Worm (Caenorhabditis elegans) whole organism, L1 larva: ENCODE measurements around the gene srv-7.

Source experiments
- C04F5.9 ChIP-seq: sonication (generic microtip); optimal IDR thresholded peaks from 2 replicates; lab custom pipeline; 2016; ENCODE audit warnings: missing genetic modification characterization, missing compliant biosample characterization
- C34B4.2 ChIP-seq: sonication (generic microtip); optimal IDR thresholded peaks from 2 replicates; lab custom pipeline; 2017; ENCODE audit warnings: mild to moderate bottlenecking, missing genetic modification characterization, missing compliant biosample characterization
- F16B12.6 ChIP-seq: fragments of 150-350 bp; optimal IDR thresholded peaks from 2 replicates; lab custom pipeline; 2014; ENCODE audit warnings: missing biosample characterization, missing genetic modification characterization
- aly-2 ChIP-seq: fragments of 150-350 bp; optimal IDR thresholded peaks from 2 replicates; lab custom pipeline; 2014; ENCODE audit warnings: missing biosample characterization, missing genetic modification characterization
- blmp-1 ChIP-seq: fragments of 150-350 bp; optimal IDR thresholded peaks from 2 replicates; lab custom pipeline; 2014; ENCODE audit warnings: missing biosample characterization, missing genetic modification characterization
- ceh-8 ChIP-seq: fragments of 200-800 bp; sonication (Bioruptor generic); optimal IDR thresholded peaks from 2 replicates; lab custom pipeline; 2018; ENCODE audit warnings: mild to moderate bottlenecking, missing genetic modification characterization, moderate library complexity, missing compliant biosample characterization
- ceh-82 ChIP-seq, 3 experiments: fragments of 150-350 bp in 1 of 3; sonication (generic microtip) in 2 of 3; optimal IDR thresholded peaks; 2 replicates each; lab custom pipeline; 2014 to 2017; ENCODE audit warnings: missing biosample characterization in 3 of 3, missing genetic modification characterization in 3 of 3
- ces-1 ChIP-seq: fragments of 150-350 bp; optimal IDR thresholded peaks from 2 replicates; lab custom pipeline; 2014; ENCODE audit warnings: missing biosample characterization, missing genetic modification reagents, missing genetic modification characterization
- egl-27 ChIP-seq, 2 experiments: fragments of 150-350 bp in 1 of 2; sonication (generic microtip); optimal IDR thresholded peaks; 3 replicates each; lab custom pipeline; 2017 to 2018; ENCODE audit warnings: missing biosample characterization in 2 of 2, missing genetic modification characterization in 2 of 2, missing genetic modification reagents in 2 of 2
- elt-2 ChIP-seq: sonication (generic microtip); optimal IDR thresholded peaks from 2 replicates; lab custom pipeline; 2016; ENCODE audit warnings: missing genetic modification characterization, mild to moderate bottlenecking, inconsistent platforms, missing compliant biosample characterization, missing genetic modification reagents
- elt-3 ChIP-seq, 6 experiments: fragments of 150-350 bp in 1 of 6; sonication (generic microtip); optimal IDR thresholded peaks; 2 replicates each; lab custom pipeline; 2017 to 2018; ENCODE audit warnings: missing biosample characterization in 6 of 6, missing genetic modification characterization in 6 of 6, inconsistent platforms in 1 of 6
- fkh-10 ChIP-seq: sonication (generic microtip); optimal IDR thresholded peaks from 2 replicates; lab custom pipeline; 2017; ENCODE audit warnings: missing biosample characterization, missing genetic modification reagents, missing genetic modification characterization
- fkh-4 ChIP-seq: sonication (generic microtip); optimal IDR thresholded peaks from 2 replicates; lab custom pipeline; 2016; ENCODE audit warnings: missing compliant biosample characterization, missing genetic modification characterization, borderline replicate concordance
- grh-1 ChIP-seq: fragments of 200-800 bp; sonication (Bioruptor generic); IDR thresholded peaks from 2 replicates; pipeline ENCODE4 v1.3.6; 2022; ENCODE audit warnings: missing genetic modification reagents, missing genetic modification characterization, missing compliant biosample characterization
- hlh-4 ChIP-seq: sonication (generic microtip); optimal IDR thresholded peaks from 2 replicates; lab custom pipeline; 2016; ENCODE audit warnings: mild to moderate bottlenecking, missing genetic modification characterization, missing compliant biosample characterization
- hpl-2 ChIP-seq: fragments of 150-350 bp; optimal IDR thresholded peaks from 2 replicates; lab custom pipeline; 2014; ENCODE audit warnings: missing biosample characterization, missing genetic modification reagents, missing genetic modification characterization
- irx-1 ChIP-seq: sonication (generic microtip); optimal IDR thresholded peaks from 2 replicates; lab custom pipeline; 2016; ENCODE audit warnings: missing genetic modification characterization, missing compliant biosample characterization
- isw-1 ChIP-seq: fragments of 200-800 bp; sonication (Bioruptor generic); IDR thresholded peaks from 2 replicates; pipeline ENCODE4 v1.3.6; 2022; ENCODE audit warnings: missing genetic modification characterization, missing compliant biosample characterization
- lin-13 ChIP-seq: fragments of 150-350 bp; optimal IDR thresholded peaks from 2 replicates; lab custom pipeline; 2014; ENCODE audit warnings: missing biosample characterization, missing genetic modification reagents, missing genetic modification characterization
- lin-14 ChIP-seq: fragments of 200-800 bp; sonication (Bioruptor generic); optimal IDR thresholded peaks from 2 replicates; lab custom pipeline; 2018; ENCODE audit warnings: mild to moderate bottlenecking, missing genetic modification characterization, moderate library complexity, missing compliant biosample characterization
- lin-35 ChIP-seq, 2 experiments: fragments of 150-350 bp; optimal IDR thresholded peaks; 2 replicates each; lab custom pipeline; 2014; ENCODE audit warnings: missing biosample characterization in 2 of 2, missing genetic modification characterization in 2 of 2, missing genetic modification reagents in 2 of 2
- lin-39 ChIP-seq: fragments of 150-350 bp; optimal IDR thresholded peaks from 2 replicates; lab custom pipeline; 2014; ENCODE audit warnings: missing biosample characterization, missing genetic modification reagents, missing genetic modification characterization
- lir-3 ChIP-seq: sonication (generic microtip); optimal IDR thresholded peaks from 2 replicates; lab custom pipeline; 2016; ENCODE audit warnings: mild to moderate bottlenecking, missing genetic modification characterization, moderate library complexity, missing compliant biosample characterization; ENCODE audit not compliant: poor library complexity
- lsy-2 ChIP-seq, 2 experiments: fragments of 150-350 bp; optimal IDR thresholded peaks; 2 replicates each; lab custom pipeline; 2014; ENCODE audit warnings: missing biosample characterization in 2 of 2, missing genetic modification characterization in 2 of 2
- mdl-1 ChIP-seq, 2 experiments: fragments of 150-350 bp; optimal IDR thresholded peaks; 2 replicates each; lab custom pipeline; 2014 to 2017; ENCODE audit warnings: missing biosample characterization in 2 of 2, missing genetic modification characterization in 2 of 2, inconsistent platforms in 1 of 2
- mep-1 ChIP-seq: fragments of 150-350 bp; optimal IDR thresholded peaks from 2 replicates; lab custom pipeline; 2014; ENCODE audit warnings: missing biosample characterization, missing genetic modification characterization
- nhr-19 ChIP-seq: fragments of 200-800 bp; sonication (Bioruptor generic); conservative IDR thresholded peaks from 2 replicates; pipeline ENCODE4 v1.3.6; 2022; ENCODE audit warnings: missing genetic modification characterization, missing compliant biosample characterization
- nhr-20 ChIP-seq: sonication (generic microtip); optimal IDR thresholded peaks from 2 replicates; lab custom pipeline; 2016; ENCODE audit warnings: mild to moderate bottlenecking, missing genetic modification characterization, missing compliant biosample characterization
- nhr-28 ChIP-seq: fragments of 150-350 bp; optimal IDR thresholded peaks from 2 replicates; lab custom pipeline; 2014; ENCODE audit warnings: missing biosample characterization, missing genetic modification characterization
- nhr-71 ChIP-seq: sonication (generic microtip); optimal IDR thresholded peaks from 2 replicates; lab custom pipeline; 2016; ENCODE audit warnings: mild to moderate bottlenecking, missing genetic modification characterization, moderate library complexity, missing compliant biosample characterization
- nhr-76 ChIP-seq: sonication (generic microtip); optimal IDR thresholded peaks from 2 replicates; lab custom pipeline; 2017; ENCODE audit warnings: missing biosample characterization, missing genetic modification characterization
- nhr-77 ChIP-seq: fragments of 150-350 bp; optimal IDR thresholded peaks from 2 replicates; lab custom pipeline; 2014; ENCODE audit warnings: missing biosample characterization, missing genetic modification characterization
- nhr-85 ChIP-seq: sonication (generic microtip); peaks from one replicate; lab custom pipeline; 2016; ENCODE audit warnings: missing genetic modification characterization, inconsistent platforms, missing compliant biosample characterization
- nhr-90 ChIP-seq: sonication (generic microtip); optimal IDR thresholded peaks from 2 replicates; lab custom pipeline; 2016; ENCODE audit warnings: mild to moderate bottlenecking, missing genetic modification characterization, missing compliant biosample characterization; ENCODE audit not compliant: poor library complexity
- pax-3 ChIP-seq: fragments of 200-800 bp; sonication (Bioruptor generic); optimal IDR thresholded peaks from 2 replicates; lab custom pipeline; 2018; ENCODE audit warnings: mild to moderate bottlenecking, missing genetic modification characterization, moderate library complexity, missing compliant biosample characterization
- snu-23 ChIP-seq: sonication (generic microtip); optimal IDR thresholded peaks from 2 replicates; lab custom pipeline; 2016; ENCODE audit warnings: missing genetic modification characterization, missing compliant biosample characterization
- sox-4 ChIP-seq: sonication (generic microtip); optimal IDR thresholded peaks from 2 replicates; lab custom pipeline; 2016; ENCODE audit warnings: missing genetic modification characterization, missing compliant biosample characterization
- sptf-1 ChIP-seq: fragments of 150-350 bp; optimal IDR thresholded peaks from 2 replicates; lab custom pipeline; 2014; ENCODE audit warnings: missing biosample characterization, missing genetic modification characterization
- tlp-1 ChIP-seq: fragments of 150-350 bp; optimal IDR thresholded peaks from 2 replicates; lab custom pipeline; 2014; ENCODE audit warnings: missing biosample characterization, missing genetic modification characterization
- unc-130 ChIP-seq: fragments of 150-350 bp; optimal IDR thresholded peaks from 2 replicates; lab custom pipeline; 2017; ENCODE audit warnings: missing biosample characterization, missing genetic modification characterization, inconsistent platforms
- unc-30 ChIP-seq: sonication (generic microtip); optimal IDR thresholded peaks from 2 replicates; lab custom pipeline; 2017; ENCODE audit warnings: missing biosample characterization, missing genetic modification characterization
- unc-62 ChIP-seq: fragments of 150-350 bp; optimal IDR thresholded peaks from 2 replicates; lab custom pipeline; 2014; ENCODE audit warnings: missing biosample characterization, missing genetic modification reagents, missing genetic modification characterization
- unc-86 ChIP-seq: sonication (generic microtip); optimal IDR thresholded peaks from 2 replicates; lab custom pipeline; 2016; ENCODE audit warnings: missing genetic modification characterization, missing compliant biosample characterization
- unc-98 ChIP-seq: fragments of 200-800 bp; sonication (Bioruptor generic); IDR thresholded peaks from 2 replicates; pipeline ENCODE4 v1.3.6; 2022; ENCODE audit warnings: missing genetic modification characterization, missing compliant biosample characterization
- vab-15 ChIP-seq: sonication (generic microtip); optimal IDR thresholded peaks from 2 replicates; lab custom pipeline; 2017; ENCODE audit warnings: missing genotype, mild to moderate bottlenecking, missing genetic modification characterization, missing compliant biosample characterization
- ztf-4 ChIP-seq: fragments of 150-350 bp; optimal IDR thresholded peaks from 2 replicates; lab custom pipeline; 2014; ENCODE audit warnings: missing biosample characterization, missing genetic modification characterization

The srv-7 gene

ce11 chrX:5639562-5639961 lies 8.2 kb downstream of the srv-7 start (continued):
- TF ChIP-seq unc-130 (tag; lab: Kevin White, UChicago) (no peak), egl-27 (tag; optimal IDR thresholded peaks at IDR 0.05; lab: Kevin White, UChicago) (no peak)

- TF ChIP-seq elt-2 (peak; percentile 6), hlh-4 (tag; lab: Kevin White, UChicago) (no peak)
These were observed 16.2 kb downstream of the srv-7 start, which contains the start of gene T22B7.8 for ce11 chrX:5631626-5632025. TSS of gene T22B7.8 (plus strand) at chrX:5631926.

- TF ChIP-seq nhr-20 (tag; lab: Kevin White, UChicago) (no peak), vab-15 (tag; lab: Kevin White, UChicago) (no peak), nhr-90 (peak; percentile 28), unc-62 (no peak), unc-30 (no peak), aly-2 (tag; lab: Kevin White, UChicago) (no peak), elt-3 (tag; optimal IDR thresholded peaks at IDR 0.05; lab: Kevin White, UChicago) (peak in 3 of 6 experiments; percentile 0 to 41 (median 35)), pax-3 (tag; lab: Kevin White, UChicago) (no peak), lin-13 (no peak), unc-98 (GFP tag; lab: Robert Waterston, UW) (no peak), nhr-71 (tag; lab: Kevin White, UChicago) (peak; percentile 15), lin-14 (GFP tag; lab: Kevin White, UChicago) (peak; percentile 17), lin-39 (no peak), ztf-4 (tag; lab: Kevin White, UChicago) (no peak), irx-1 (no peak), nhr-76 (tag; lab: Kevin White, UChicago) (no peak), unc-86 (tag; lab: Kevin White, UChicago) (no peak), nhr-85 (tag; lab: Kevin White, UChicago) (peak; percentile 71), blmp-1 (tag; lab: Kevin White, UChicago) (peak; percentile 14), nhr-28 (tag; lab: Kevin White, UChicago) (no peak), nhr-19 (GFP tag; lab: Robert Waterston, UW) (no peak; the same call in 1 of the 2 replicates), tlp-1 (tag; lab: Kevin White, UChicago) (no peak), F16B12.6 (no peak), fkh-10 (GFP tag; lab: Kevin White, UChicago) (no peak), hpl-2 (GFP tag; lab: Kevin White, UChicago) (no peak), ces-1 (GFP tag; lab: Kevin White, UChicago) (no peak), sptf-1 (tag; lab: Kevin White, UChicago) (no peak), lin-35 (GFP tag; optimal IDR thresholded peaks at IDR 0.05; lab: Kevin White, UChicago) (peak in 1 of 2 experiments; percentile 10), snu-23 (no peak), lsy-2 (tag; optimal IDR thresholded peaks at IDR 0.05; lab: Kevin White, UChicago) (peak in 1 of 2 experiments; percentile 12), elt-2 (no peak), lir-3 (tag; lab: Kevin White, UChicago) (no peak), nhr-77 (tag; lab: Kevin White, UChicago) (no peak), ceh-8 (GFP tag; lab: Kevin White, UChicago) (no peak), isw-1 (GFP tag; lab: Robert Waterston, UW) (no peak), mep-1 (tag; lab: Kevin White, UChicago) (no peak)
- TF ChIP-seq, all 84 proteins: peak for 8
These were observed 16.8 kb downstream of the srv-7 start for ce11 chrX:5631008-5631407.

ce11 chrX:5629941-5630340 lies 17.8 kb downstream of the srv-7 start, which contains the start of gene argn-1:
TSS of gene argn-1 (plus strand) at chrX:5630023.
- TF ChIP-seq fkh-10 (GFP tag; lab: Kevin White, UChicago) (no peak), nhr-90 (peak; percentile 52), lin-14 (GFP tag; lab: Kevin White, UChicago) (peak; percentile 22), nhr-85 (tag; lab: Kevin White, UChicago) (peak; percentile 72), snu-23 (peak; percentile 20), ceh-82 (tag; optimal IDR thresholded peaks at IDR 0.05; lab: Kevin White, UChicago) (no peak), elt-3 (tag; optimal IDR thresholded peaks at IDR 0.05; lab: Kevin White, UChicago) (peak in 1 of 6 experiments; percentile 42), blmp-1 (tag; lab: Kevin White, UChicago) (peak; percentile 58), nhr-71 (tag; lab: Kevin White, UChicago) (peak; percentile 48), grh-1 (GFP tag; lab: Robert Waterston, UW) (peak; percentile 36; the same call in 1 of the 2 replicates), unc-98 (GFP tag; lab: Robert Waterston, UW) (no peak), C04F5.9 (tag; lab: Kevin White, UChicago) (no peak), nhr-20 (tag; lab: Kevin White, UChicago) (peak; percentile 50), unc-130 (tag; lab: Kevin White, UChicago) (no peak), lin-35 (GFP tag; optimal IDR thresholded peaks at IDR 0.05; lab: Kevin White, UChicago) (peak in 1 of 2 experiments; percentile 38), mdl-1 (tag; optimal IDR thresholded peaks at IDR 0.05; lab: Kevin White, UChicago) (peak in 1 of 2 experiments; percentile 52), C34B4.2 (tag; lab: Kevin White, UChicago) (no peak), fkh-4 (tag; lab: Kevin White, UChicago) (no peak), unc-62 (no peak), unc-30 (no peak), sox-4 (tag; lab: Kevin White, UChicago) (no peak), F16B12.6 (no peak)
